Worm (Caenorhabditis elegans): Measurements from ENCODE around the gene ret-1.
"Not testable (repeated sequence)": the region's sequence is repeated elsewhere in the genome, so short reads cannot be mapped to it uniquely, and the experiment has no call there.

- TF ChIP-seq ama-1 (optimal IDR thresholded peaks at IDR 0.05); flt-1 (GFP tag; IDR thresholded peaks at IDR 0.05); tbx-11 (GFP tag; IDR thresholded peaks at IDR 0.05); aly-1 (tag; optimal IDR thresholded peaks at IDR 0.05); ceh-36 (tag; optimal IDR thresholded peaks at IDR 0.05); tra-4 (tag; optimal IDR thresholded peaks at IDR 0.05); sea-1 (GFP tag; conservative IDR thresholded peaks at IDR 0.05); B0310.2 (tag; optimal IDR thresholded peaks at IDR 0.05); hnd-1 (tag; optimal IDR thresholded peaks at IDR 0.05); tbx-37 (GFP tag; conservative IDR thresholded peaks at IDR 0.05); F13C5.2 (tag; optimal IDR thresholded peaks at IDR 0.05); ets-7 (tag; optimal IDR thresholded peaks at IDR 0.05); pes-1 (GFP tag; IDR thresholded peaks at IDR 0.05): not testable (repeated sequence)
These were observed 29.5 kb upstream of the ret-1 start, which contains the start of gene ZC412.10 for ce11 chrV:14876724-14877123.
